Worm (Caenorhabditis elegans): ENCODE data around the gene C35B8.3.

DNA sequence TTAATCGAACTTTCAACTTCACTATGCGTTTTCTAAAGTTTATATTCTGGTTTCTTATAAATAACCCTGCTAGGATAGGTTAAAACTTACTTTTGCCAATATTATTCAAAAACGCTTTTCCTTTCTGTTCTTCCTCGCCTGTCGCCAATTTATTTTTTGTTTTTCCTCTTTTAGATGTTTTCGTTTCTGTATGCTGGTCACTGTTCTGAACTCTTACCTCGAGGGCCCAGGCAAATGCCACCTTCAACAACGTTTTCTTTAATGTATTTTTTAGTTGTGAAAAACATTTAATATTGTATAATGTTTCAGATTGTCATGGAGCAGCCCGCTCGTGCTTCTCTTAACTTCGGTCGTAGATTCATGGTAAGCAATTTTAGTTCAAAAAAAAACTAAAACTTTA lies 31.6 kb upstream of the C35B8.3 start, which contains the start of gene Y81B9A.3:
- no peak for TF ChIP-seq unc-39 (tag; optimal IDR thresholded peaks at IDR 0.05)
- no peak for TF ChIP-seq ztf-4 (tag; optimal IDR thresholded peaks at IDR 0.05)
- no peak for TF ChIP-seq elt-1 (tag; optimal IDR thresholded peaks at IDR 0.05)
- TF ChIP-seq unc-62 (GFP tag; optimal IDR thresholded peaks at IDR 0.05): no peak
- TF ChIP-seq C34F6.9 (tag; optimal IDR thresholded peaks at IDR 0.05): no peak
- TF ChIP-seq nhr-237 (tag; optimal IDR thresholded peaks at IDR 0.05): no peak
- TF ChIP-seq egl-27 (tag; optimal IDR thresholded peaks at IDR 0.05): no peak
- TF ChIP-seq lin-11 (tag; optimal IDR thresholded peaks at IDR 0.05): no peak
- TF ChIP-seq ama-1 (optimal IDR thresholded peaks at IDR 0.05): no peak
- TF ChIP-seq blmp-1 (tag; optimal IDR thresholded peaks at IDR 0.05; ENCODE audit: insufficient read depth): no peak

Measured in whole organism, L2 larva.